Fruit fly (Drosophila melanogaster): ENCODE data around the gene AstA.

AstA gene

DNA sequence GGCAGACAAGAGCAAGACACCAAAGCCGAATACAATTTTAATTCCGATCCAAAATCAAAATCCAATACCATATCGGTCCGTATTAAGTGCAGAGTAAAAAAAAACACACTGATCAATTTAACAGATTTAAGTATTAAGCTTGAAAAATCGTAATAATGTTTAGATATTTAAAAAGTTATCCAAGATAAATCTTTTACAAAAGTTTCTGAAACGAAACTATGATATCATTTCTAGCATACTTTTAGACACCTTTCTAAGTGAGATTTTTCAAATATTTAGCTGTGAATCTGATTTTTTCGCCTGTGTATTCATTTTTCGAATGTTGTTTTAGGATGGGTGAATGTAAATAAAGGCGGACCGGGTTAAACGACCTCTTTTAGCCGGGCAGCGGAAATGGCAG, 12.2 kb upstream of the AstA start:
- no peak for TF ChIP-seq CG17801 (GFP tag; optimal IDR thresholded peaks at IDR 0.05; ENCODE audit: partially characterized antibody)

DNA sequence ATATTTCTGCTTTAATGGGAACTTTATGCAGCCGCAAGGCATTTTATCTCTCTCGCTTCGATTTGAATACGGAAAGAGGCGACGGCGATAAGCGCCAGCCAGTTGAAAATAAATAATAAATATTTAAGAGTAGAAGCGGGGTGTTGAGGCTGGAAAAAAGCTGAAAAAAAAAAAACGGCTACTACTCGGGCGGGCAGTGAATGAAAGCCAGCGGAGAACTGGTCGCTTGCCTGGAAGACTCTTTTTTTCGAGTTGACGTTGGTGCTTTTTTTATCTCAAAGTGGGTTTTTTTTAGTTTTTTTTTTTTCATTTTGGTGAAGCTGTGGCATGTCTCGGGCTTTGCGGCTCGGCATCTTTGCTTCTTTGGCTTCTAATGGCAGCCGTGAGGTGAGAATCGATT, 8.6 kb upstream of the AstA start:
- no peak for TF ChIP-seq CG17801 (GFP tag; optimal IDR thresholded peaks at IDR 0.05; ENCODE audit: partially characterized antibody)

DNA sequence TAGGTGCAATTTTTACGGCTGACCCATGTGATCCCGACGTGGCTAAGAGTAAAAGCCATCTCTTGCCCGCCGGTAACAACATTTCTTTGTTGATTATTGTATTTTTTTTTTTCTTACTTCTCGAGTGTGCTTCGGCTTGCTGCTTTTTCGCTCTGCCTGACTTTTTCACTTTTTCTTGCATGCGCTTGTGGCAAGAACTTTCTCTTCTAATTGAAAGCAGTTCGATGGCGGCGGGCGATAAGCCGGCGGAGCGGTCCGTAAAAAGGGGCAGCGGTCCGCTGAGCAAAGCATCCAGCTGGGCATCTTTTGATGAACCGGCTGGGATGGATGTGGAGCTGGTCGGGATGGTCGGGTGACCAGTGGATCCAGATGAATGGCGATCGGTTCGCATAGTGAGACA, 8.1 kb upstream of the AstA start:
- no peak for TF ChIP-seq CG17801 (GFP tag; optimal IDR thresholded peaks at IDR 0.05; ENCODE audit: partially characterized antibody)

DNA sequence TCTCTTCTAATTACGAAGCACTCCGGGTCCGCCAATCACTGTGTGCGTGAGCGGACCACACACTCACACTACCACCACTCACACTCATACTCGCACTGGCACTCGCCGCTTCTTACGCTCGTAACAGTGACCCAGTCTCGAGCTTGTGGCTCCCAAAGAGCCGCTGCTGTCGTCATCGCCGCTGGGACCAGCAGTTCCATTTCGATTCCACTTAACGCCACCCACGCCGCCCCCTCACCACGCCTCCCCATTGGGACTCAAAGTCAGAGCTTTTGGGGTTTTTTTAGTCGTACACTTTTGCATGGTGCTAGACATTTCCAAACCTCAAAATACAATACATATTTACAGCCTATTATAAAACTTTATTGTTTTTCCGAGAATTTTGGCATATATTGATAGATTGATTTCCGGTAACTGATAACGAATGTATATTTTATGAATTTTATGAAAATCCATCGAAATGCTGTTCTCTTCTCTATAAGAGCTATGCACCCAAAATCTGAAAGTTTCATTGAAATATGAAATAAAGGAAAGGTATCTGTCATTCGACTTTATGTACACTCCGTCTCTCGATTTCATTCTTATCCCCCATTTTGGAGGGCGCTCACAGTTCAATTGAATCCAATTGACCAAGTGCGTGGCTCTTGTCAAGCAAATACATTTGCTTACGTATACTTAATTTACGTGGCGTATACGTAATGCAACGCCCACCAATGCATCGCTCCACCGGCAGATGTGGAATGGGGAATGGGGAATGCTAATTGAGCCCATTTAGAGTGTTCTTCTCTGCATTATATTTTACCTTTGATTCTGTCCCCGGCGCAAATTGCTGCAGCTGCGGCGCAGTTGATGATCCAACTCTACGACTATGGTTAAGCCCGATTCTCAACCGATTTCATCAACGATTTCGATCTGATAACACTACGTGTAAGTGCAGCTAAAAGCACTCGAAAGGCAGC, 6.7 kb upstream of the AstA start, which contains the start of gene CG42331:
Gene CG42331, plus strand, starts transcription at position 909 of the 959 bp plus-strand sequence.
- TF ChIP-seq CG17801 (GFP tag; optimal IDR thresholded peaks at IDR 0.05; ENCODE audit: partially characterized antibody): no peak

DNA sequence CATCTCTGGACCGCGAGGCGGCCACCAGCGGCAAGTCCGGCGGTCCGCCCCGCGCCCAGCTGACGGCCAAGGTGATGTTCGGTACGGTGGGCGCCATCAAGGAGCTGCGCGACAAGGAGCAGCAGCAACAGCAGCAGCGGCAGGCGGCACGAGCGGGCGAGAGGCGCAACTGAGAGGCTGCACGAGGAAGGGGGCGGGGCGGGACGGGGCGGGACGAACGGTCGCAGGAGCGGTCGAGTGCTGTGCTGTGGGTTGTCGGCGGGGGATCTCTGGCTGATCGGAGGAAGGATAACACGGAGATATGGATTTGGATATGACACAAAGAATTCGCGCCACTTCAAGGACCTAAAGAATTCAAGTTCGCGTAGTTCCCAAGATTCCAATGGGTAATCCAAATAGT, 4.7 kb upstream of the AstA start:
- no peak for TF ChIP-seq CG17801 (GFP tag; optimal IDR thresholded peaks at IDR 0.05; ENCODE audit: partially characterized antibody)

dm6 chr3R:24768538-24769401, 3.9 kb upstream of the AstA start, which contains the start of gene CG13631:
TSS of gene CG13631 (plus strand) at chr3R:24769351.
- TF ChIP-seq CG17801 (GFP tag; optimal IDR thresholded peaks at IDR 0.05; ENCODE audit: partially characterized antibody): peak; percentile 90

DNA sequence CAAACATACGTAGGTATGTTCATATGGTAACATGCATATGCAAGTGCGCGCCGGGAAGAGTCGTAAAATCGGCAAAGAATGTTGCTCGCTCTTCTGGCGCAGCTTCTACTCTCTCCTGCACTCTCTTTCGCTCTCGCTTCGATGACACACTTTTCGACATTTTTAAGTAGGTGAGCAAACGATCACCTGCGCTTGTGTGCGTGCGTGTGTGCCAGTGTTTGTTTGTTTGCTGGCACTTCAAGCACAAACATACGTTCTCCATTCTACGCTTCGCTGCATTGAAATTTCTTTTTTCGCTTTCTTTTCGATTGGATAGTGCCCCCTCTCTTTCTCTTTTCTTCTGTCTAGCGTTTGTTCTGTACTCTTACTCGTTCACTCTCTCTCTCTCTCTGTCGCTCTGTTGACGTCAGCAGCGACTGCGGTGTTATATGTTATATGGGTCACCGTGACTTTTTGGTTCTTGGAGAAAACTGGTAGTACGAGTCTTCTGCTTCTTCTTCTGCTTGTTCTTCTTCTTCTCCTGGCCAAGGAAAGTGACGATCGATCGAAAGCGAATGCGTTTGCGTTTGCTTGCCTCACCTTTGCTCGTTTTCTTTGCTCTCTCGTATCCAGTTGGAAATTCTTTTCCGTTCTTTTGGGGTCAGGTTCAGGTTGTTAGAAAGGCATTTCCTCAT, 2.9 kb upstream of the AstA start:
- TF ChIP-seq CG17801 (GFP tag; optimal IDR thresholded peaks at IDR 0.05; ENCODE audit: partially characterized antibody): no peak

dm6 chr3R:24766684-24767083, 1.8 kb upstream of the AstA start:
- TF ChIP-seq CG17801 (GFP tag; optimal IDR thresholded peaks at IDR 0.05; ENCODE audit: partially characterized antibody): no peak

DNA sequence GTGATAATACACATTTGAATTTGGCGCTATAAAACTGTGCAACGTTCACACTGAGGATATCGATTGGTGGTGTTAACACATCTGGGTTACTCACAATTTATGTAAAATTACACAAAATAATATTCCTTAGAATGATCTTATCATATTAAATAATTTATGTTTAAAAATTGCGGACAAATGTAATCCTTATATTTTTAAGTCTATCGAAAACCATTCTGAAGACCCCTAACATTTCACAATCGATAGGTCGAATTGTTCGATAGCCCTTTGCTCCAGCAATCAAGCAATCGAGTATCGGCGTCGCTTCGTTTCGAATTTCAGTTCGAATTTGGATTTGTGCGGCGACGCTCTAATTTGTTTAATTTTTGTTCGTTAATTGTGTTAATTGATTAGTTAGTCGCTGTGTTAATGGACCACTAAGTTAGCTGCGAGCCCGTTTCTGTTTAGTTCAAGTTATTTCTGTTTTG, 11.3 kb downstream of the AstA start, which contains the start of gene asp:
Gene asp, plus strand, starts transcription at position 289 of the 467 bp plus-strand sequence.
- no peak for TF ChIP-seq CG17801 (GFP tag; optimal IDR thresholded peaks at IDR 0.05; ENCODE audit: partially characterized antibody)

DNA sequence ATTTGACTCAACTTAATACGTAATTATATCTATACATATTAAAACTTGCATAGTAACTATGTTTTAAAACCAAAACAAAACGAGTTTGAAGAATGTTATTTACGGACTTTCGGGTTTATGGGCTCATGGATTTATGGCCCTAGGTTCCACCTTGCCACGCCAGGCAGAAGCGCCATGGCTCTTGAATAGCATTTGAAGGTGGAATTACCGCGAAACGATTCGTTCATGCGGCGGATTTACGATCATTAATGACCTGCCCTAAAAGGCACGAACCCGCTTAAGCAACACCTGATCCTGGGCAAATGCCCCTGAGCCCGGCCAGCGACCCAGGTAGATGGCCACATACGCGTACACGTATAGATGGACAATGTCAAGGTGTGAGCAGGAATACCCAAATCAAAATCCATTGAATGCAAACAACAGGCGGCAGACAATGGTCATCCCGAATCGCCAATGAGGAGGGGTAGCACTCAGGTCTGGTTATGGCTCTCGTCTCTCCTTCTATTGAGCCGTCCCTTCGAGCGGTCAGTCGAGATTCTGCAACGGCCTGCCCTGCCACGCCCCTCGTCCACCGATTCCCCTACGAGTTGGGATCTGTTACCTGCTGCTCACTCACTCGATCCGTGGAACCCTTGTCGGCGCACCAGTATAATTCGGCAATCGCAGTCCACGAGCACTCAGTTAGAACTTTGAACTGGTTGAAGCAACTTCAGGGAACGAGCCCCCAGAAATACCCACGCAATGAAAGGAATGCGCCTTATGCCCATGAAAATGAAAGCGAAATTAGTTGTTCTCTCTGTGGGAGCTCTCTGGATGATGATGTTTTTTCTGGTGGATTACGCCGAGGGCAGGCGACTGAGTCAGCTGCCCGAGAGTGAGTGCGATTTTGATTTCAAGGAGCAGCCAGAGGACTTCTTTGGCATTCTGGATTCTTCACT, 15.5 kb downstream of the AstA start, which contains the start of gene tld:
Gene tld, plus strand, starts transcription at position 677 of the 938 bp plus-strand sequence.
- no peak for TF ChIP-seq CG17801 (GFP tag; optimal IDR thresholded peaks at IDR 0.05; ENCODE audit: partially characterized antibody)

dm6 chr3R:24727038-24727437, 37.8 kb downstream of the AstA start:
- TF ChIP-seq CG17801 (GFP tag; optimal IDR thresholded peaks at IDR 0.05; ENCODE audit: partially characterized antibody): no peak

DNA sequence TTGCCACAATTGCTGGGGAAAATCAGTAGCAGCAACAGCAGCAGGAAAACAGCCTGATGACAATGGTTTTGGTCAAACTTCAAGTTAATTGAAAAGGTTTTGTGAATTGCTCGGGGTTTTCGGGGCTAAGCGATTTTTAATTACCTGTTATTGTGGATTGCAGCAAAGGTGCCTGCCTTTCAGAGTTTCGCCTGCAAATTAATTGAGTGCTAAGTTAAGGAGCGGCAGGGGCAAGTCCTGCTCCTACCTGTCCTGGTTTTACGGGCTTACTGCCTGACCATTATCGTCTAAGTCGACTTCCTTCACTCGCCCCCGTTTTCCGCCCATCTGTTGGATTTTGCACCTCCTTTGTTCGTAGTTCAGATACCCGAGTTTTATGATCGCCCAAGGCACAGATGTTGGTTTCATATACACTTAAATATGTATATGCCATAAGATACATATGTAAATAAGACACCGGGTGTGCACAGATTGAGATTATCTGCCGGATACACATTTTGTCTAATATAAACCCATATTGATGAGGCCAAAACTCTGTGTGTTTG, 38.5 kb downstream of the AstA start:
- TF ChIP-seq CG17801 (GFP tag; optimal IDR thresholded peaks at IDR 0.05; ENCODE audit: partially characterized antibody): no peak

Measured in ovary, adult (tissue).